Fruit fly (Drosophila melanogaster) ovary, adult (tissue): ENCODE results near the gene Arl1.

ENCODE experiments used
- CG17801 ChIP-seq: fragments of 200-800 bp; optimal IDR thresholded peaks from 2 replicates; lab custom pipeline; 2019; ENCODE audit warnings: missing biosample characterization, mild to moderate bottlenecking, missing genetic modification characterization, moderate library complexity; ENCODE audit not compliant: partially characterized antibody

Gene Arl1

DNA sequence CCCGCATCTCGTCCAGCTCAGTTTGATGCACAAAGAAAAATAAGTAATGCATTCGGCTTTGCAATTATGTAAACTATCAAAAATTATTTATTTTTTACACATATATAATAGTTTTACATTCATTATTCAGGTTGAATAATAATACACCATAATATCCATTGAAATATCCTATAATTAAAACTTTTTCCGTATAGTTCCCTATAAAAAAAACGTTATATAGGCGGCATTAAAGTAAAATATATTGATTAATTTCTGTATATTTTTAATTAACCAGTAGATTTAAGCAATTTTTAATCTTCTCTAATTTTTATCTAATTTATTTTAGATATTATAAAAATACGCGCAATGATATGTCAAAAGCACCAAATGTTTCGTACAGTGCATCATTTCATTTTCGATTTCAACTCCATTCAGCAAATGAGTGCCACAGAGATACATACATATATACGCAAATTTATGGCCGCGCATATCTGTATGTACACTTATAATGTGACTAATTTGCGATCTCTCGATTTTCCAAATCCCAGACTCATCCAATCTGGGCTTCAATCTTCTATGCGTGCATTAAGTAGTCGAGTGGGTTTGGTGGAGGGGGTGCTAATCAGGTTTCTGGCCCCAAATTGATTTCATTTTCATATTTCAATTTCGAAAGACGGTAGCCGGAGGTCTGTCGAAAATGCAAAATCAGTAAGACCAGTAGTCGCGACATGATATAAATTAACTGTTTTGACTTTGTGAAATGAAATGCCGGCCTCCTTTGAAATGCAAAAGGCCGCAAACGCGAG lies 30.5 kb downstream of the Arl1 start:
- no peak for TF ChIP-seq CG17801 (GFP tag; lab: Kevin White, UChicago)

DNA sequence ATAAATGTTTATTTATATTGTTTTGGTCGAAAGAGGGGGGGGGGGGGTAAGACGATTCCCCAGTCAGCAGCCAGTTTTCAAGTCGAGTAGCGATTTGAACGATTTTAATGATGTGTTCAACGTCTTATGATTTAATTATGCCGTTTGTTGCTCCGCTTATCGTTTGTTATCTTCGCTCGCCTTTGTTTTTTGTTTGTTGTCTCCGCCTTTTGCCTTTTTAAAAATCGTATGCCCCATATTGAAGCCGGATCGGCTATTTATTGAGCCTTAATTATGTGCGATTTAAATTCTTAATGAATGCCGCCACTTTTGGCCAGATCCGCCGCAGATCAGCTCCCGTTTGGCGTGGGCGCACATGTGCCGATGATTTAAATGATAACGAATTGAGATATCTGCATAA lies 31.6 kb downstream of the Arl1 start:
- no peak for TF ChIP-seq CG17801 (GFP tag; lab: Kevin White, UChicago)

DNA sequence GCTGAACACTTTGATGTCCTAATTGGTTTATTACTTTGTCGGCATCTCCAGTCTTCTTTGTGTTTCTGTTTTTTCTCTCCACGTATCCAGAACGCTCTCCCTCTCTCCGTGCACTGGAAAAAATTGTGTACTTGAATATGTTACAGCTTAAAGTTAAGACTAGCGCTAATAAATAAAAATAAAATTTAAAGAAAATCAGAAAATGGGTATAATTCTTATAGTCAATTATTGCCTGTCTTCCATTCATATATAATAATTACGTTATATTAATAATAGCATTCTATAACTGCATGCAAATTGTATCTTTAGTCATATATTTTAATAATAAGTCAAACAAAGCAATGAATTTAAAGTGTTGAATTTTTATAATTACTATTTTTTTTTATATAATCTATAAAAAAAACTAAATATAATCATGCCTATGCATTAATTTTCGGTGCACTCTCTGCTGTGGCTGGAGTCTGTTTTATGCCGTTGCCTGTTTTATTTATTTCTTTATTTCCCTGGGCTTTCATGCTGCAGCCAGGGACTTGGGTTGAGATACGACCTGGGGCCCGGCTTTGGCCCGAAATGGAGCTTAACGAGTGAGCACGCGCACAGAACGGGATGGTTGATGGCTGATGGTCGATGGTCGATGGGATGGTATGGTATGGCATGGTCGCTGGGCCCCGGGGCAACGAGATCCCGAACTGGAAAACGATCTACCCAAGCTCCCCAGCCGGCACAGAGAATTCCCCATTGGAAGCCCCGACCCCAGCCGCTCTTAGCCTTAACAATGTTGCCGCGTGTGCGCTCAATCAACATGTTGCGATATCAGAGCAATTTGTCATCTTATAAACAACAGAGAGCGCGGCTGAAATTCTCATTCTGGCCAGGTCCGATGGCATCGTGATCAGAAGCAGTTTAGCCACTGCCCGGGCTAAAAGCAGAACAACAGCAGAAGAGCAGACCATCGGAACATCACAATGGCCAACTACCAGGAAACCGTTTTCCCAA lies 33.1 kb downstream of the Arl1 start:
- TF ChIP-seq CG17801 (GFP tag; lab: Kevin White, UChicago), result no peak

DNA sequence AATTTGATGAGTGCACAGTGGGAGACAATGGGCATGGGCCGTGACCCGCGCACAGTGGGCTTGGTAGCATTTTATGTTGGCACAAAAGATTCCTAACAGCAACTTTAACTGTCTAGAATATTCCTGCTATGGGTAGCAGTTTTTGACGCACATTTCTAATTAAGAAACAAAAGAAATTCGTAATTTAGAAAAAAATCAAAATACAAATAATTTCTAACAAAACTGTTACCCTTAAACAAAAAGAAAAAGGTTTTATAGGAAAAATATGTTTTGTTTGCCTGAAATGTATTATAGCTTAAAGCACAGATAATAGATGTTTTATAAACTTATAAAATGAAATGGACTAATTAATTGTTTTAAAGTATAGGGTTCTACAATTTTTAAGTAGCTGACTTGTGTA lies 34.0 kb downstream of the Arl1 start:
- TF ChIP-seq CG17801 (GFP tag; lab: Kevin White, UChicago), result no peak

DNA sequence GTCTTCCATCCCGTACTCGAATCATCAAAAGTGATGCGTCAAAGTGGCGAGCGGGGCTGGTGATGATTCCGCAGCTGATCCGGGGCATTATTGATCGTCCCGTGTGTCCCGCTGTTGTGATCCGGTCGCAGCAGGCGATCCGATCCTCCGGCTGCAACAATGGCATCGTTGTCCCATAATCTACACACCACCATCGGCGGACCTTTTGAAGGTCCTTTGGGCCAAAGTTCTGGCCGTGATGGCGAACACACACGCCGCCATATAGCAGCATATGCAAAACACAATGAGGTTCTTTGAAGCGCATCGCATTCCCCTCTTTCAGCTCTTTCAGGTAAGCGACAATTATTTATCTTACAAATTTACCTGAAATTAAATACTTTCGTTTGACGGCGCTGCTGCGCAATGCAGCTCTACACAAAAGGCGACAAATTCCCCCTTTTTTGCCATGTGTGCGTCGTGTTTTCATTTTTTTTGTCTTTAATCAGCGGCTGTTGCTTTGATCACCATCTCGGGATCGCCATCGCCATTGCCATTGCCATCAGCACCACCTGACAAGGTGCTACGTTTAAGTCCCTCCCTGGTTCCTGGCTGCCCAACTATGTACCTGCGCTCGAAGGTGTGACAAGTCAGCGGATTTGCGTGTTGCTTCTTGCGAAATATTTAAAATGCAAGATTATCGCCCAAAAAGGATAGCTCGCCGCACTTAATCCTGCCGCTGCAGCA lies 34.8 kb downstream of the Arl1 start:
- TF ChIP-seq CG17801 (GFP tag; lab: Kevin White, UChicago), result no peak

DNA sequence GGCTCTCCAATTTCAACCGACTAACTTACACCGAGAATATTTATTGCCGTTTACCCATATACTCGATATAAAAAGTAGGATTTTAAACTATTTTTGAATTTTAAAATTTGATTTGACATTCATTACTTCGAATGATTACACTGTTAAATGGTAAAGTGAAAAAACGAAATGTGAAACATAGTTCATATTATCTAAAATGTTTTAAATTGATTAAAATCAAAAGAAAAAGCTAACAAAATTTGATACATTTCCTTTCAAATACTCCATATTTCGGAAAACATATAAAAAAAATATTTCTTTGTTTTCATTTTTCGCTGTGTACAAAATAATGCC lies 35.3 kb downstream of the Arl1 start:
- TF ChIP-seq CG17801 (GFP tag; lab: Kevin White, UChicago), result no peak

DNA sequence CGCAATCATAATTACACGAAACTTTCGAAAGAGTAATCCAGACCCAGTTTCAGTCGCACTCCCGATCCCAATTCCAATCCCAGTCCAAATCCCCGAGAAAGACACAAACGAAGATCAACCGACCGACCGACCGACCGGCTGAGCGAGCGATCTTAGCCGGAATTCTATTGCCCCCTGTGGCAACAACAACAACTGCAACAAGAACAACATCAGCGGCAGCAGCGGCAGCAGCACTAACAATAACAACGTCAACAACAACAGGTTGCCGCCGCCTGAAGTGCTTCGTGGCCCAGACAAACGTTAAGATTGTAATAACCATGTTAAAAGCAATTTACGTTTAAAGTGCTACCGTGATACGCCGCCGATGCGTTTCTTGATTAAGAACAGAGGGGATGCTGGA lies 35.8 kb downstream of the Arl1 start:
- TF ChIP-seq CG17801 (GFP tag; lab: Kevin White, UChicago), result no peak

DNA sequence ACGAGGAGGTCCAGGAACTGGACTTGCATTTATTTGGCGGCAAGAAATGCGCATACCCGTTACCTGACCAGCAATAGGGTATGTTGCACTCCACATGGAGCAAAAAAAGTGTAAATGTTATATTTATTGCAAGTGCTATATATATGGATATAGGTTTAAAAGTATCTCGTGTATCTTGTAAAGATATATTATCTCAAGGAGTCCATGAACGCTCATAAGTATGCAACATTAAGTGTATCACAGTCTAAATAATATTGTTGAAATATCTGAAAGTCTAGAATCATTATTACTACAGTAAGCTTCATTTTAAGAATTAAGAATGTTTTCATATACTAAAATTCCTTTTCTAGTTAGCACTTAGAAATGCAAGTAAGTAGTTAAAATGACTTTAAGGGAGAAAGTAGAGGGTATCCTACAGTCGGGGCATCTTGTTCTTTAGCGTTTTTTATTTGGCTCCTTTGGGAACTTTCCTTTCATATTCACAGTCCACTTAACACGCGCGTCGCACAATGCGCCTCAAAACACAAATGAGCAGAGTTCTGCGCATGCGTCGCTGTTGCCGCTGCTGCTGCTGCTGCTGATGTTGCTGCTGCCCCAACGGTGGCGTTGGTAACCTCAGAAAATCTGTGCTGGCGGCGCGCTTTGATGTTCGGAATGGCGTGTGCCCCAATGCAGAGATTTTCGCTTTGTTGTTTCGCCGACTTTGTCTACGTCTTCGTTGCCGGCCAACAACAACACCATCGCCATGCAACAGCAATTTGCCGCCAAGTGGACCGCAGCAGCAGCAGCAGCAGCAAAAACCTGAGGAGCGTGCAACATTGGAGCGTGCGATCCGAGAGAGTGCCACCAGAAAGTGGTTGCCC lies 36.4 kb downstream of the Arl1 start:
- TF ChIP-seq CG17801 (GFP tag; lab: Kevin White, UChicago), result no peak

DNA sequence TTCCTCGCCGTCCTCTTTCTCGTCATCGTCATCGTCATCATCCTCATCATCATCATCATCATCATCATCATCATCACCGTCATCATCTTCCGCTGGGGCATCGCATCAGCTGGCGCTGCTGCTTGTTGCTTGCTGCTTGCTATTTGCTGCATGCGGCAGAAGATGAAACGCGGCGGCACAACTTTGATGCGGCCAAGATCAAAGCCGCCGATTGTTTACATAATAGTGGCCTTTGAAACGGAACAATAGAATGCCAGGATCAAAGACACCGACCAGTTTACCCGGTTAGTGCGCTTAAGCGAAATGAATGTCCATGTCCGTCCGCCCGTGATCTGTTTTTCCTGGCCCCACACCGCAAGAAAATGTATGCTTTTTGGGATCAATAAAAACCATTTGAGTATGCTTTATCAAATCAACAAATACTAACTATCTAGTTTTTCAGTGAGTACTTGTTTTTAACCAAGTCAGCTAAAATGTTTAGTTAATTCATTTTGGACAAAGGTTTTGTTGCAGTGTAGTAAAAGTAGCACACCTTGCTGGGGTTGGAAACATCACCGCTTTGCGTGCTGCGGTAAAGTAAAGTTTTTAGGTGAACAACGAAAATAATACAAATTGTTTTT lies 38.2 kb downstream of the Arl1 start:
- TF ChIP-seq CG17801 (GFP tag; lab: Kevin White, UChicago), result no peak

DNA sequence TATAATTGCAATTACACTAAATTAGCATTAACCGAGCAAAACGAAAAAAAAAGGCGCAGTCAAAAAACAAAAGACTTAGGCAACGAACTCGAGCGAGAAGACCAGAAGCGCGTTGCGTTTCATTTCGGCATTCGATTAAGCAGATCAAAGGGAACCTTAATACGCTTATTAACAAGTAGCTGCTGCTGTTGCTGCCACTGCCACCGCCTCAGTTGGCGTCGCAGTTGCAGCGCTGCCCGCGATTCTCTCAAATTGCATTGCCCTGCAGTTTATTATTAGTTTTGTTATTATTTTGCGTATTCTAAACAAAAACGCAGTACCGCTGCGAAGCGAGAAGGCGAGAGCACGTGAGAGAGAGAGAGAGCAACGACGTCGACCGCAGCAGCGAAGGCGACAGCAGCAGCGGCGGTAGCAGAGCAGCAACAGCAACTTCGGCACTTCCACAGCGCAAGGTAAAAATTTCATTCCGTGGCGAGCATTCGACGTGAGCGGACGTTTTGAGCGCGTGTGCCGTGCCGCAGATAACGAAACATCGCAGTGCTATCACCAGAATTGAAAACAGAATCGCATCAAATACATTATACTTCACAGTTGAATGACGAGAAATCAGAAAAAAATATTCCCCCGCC lies 40.2 kb downstream of the Arl1 start, which contains the start of gene Notum:
Gene Notum, plus strand, starts transcription at position 461 of the 629 bp plus-strand sequence.
- TF ChIP-seq CG17801 (GFP tag; lab: Kevin White, UChicago), result no peak

DNA sequence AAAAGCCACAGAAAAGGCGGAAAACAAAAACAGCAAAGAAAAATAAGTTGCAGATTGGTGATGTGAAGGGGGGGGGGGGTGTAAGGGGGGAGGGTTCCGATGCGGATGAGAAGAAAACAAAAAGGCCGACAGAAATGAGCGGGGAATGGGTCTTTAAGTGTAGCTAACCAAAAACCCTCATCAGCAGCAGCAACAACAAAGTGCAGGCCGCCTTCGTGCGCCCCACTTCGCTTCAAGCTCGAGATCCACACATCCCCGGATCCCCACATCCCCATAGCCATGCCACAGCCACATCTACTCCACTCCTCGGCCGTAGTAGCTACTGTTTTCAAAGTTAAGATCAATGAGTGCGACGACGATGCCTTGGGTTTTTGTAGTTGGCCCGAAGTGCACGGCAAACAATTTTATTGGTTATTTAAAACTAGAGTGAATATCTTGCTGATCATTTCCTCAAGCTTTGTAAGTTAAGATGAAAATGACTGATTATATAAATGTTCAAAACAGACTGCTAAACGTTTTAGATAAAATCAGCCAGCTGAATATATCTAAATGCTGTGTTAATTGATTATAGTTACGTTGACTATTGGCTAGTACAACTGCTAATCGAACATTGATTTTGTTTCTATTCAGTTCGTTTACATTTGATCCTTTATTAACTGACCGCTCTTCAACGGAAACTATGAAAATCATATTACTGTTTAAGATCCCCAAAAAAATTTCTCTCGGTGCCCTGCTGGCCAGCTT lies 41.5 kb downstream of the Arl1 start:
- no peak for TF ChIP-seq CG17801 (GFP tag; lab: Kevin White, UChicago)

DNA sequence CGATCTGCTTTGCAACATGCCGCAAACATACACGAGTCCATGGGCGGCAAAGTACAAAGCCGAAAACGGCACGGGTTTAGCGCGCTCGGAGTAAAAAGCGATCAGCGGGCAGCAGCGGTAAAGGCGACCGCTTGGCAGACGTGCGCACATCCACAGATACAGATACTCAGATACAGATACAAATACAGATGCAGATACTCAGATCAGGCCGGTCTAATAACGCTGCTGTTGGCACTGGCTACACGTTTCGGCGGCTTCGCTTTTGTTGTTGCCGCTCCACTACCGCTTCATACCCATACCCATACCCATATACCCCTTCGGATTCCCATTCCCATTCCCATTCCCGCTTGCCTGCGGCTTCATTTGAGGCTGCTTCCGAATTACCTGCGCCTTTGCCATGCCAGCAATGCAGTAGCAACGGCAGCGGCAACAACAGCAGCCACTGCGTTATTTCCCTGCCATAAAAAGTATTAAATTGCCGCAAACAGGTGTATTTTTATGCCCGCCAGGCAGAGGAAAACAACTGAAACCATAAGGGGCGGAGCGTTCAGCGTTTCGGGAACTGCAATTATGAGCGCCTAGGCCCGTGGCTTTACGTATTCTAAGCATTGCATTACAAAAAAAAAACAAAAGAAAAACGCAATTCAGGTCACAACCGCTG lies 42.2 kb downstream of the Arl1 start:
- TF ChIP-seq CG17801 (GFP tag; lab: Kevin White, UChicago), result no peak
